Fruit fly (Drosophila melanogaster) whole organism, embryonic: ENCODE data around the gene CG32645.
A peak's percentile ranks its signal among the peaks of the same experiment; 100 is the strongest.

ENCODE experiments used
- BEAF-32 ChIP-seq: fragments of 200-800 bp; sonication (Bioruptor generic); optimal IDR thresholded peaks from 3 replicates; lab custom pipeline; 2017; ENCODE audit warnings: missing biosample characterization, missing genetic modification characterization, mild to moderate bottlenecking, moderate library complexity, missing genetic modification reagents
- CG11085 ChIP-seq: fragments of 200-800 bp; sonication (Bioruptor generic); IDR thresholded peaks from 2 replicates; pipeline ENCODE4 v1.3.6; 2022; ENCODE audit warnings: missing biosample characterization, missing genetic modification characterization
- CG11723 ChIP-seq: fragments of 200-800 bp; sonication (Bioruptor generic); optimal IDR thresholded peaks from 2 replicates; lab custom pipeline; 2017; ENCODE audit warnings: missing biosample characterization, mild to moderate bottlenecking, missing genetic modification characterization
- CG13894 ChIP-seq: fragments of 200-800 bp; sonication (Bioruptor generic); optimal IDR thresholded peaks from 3 replicates; lab custom pipeline; 2018; ENCODE audit warnings: missing biosample characterization, mild to moderate bottlenecking, missing genetic modification characterization, moderate library complexity
- CG14441 ChIP-seq: fragments of 200-800 bp; sonication (Bioruptor generic); IDR thresholded peaks from 2 replicates; pipeline ENCODE4 v1.3.6; 2022; ENCODE audit warnings: missing biosample characterization, missing genetic modification characterization
- CG14667 ChIP-seq: fragments of 200-800 bp; sonication (Bioruptor generic); IDR thresholded peaks from 2 replicates; pipeline ENCODE4 v1.3.6; 2022; ENCODE audit warnings: missing biosample characterization, missing genetic modification characterization
- CG15011 ChIP-seq: fragments of 200-800 bp; sonication (Bioruptor generic); optimal IDR thresholded peaks from 3 replicates; lab custom pipeline; 2018; ENCODE audit warnings: missing biosample characterization, mild to moderate bottlenecking, missing genetic modification characterization
- CG17186 ChIP-seq: fragments of 200-800 bp; sonication (Bioruptor generic); optimal IDR thresholded peaks from 3 replicates; lab custom pipeline; 2017; ENCODE audit warnings: missing biosample characterization, missing genetic modification reagents, missing genetic modification characterization
- CG33213 ChIP-seq: fragments of 200-800 bp; sonication (Bioruptor generic); optimal IDR thresholded peaks from 3 replicates; lab custom pipeline; 2016; ENCODE audit warnings: missing biosample characterization, missing genetic modification characterization
- CG34224 ChIP-seq: fragments of 200-800 bp; sonication (Bioruptor generic); IDR thresholded peaks from 3 replicates; pipeline ENCODE4 v1.3.6; 2022; ENCODE audit warnings: missing biosample characterization, missing genetic modification characterization; ENCODE audit not compliant: partially characterized antibody
- CG3995 ChIP-seq: fragments of 200-800 bp; sonication (Bioruptor generic); optimal IDR thresholded peaks from 3 replicates; lab custom pipeline; 2016; ENCODE audit warnings: missing biosample characterization, missing genetic modification characterization
- CG4424 ChIP-seq: fragments of 200-800 bp; sonication (Bioruptor generic); optimal IDR thresholded peaks from 3 replicates; lab custom pipeline; 2016; ENCODE audit warnings: missing biosample characterization, missing genetic modification characterization
- CG7357 ChIP-seq: fragments of 200-800 bp; sonication (Bioruptor generic); IDR thresholded peaks from 3 replicates; pipeline ENCODE4 v1.3.6; 2022; ENCODE audit warnings: missing biosample characterization, missing genetic modification characterization
- CG7928 ChIP-seq: fragments of 200-800 bp; sonication (Bioruptor generic); optimal IDR thresholded peaks from 2 replicates; lab custom pipeline; 2017; ENCODE audit warnings: missing biosample characterization, mild to moderate bottlenecking, missing genetic modification characterization
- CoRest ChIP-seq: fragments of 200-800 bp; sonication (Bioruptor generic); optimal IDR thresholded peaks from 3 replicates; lab custom pipeline; 2018; ENCODE audit warnings: missing biosample characterization, mild to moderate bottlenecking, missing genetic modification characterization, moderate library complexity
- D ChIP-seq, 2 experiments: fragments of 200-800 bp in 1 of 2; fragments of >200 bp in 1 of 2; sonication (Bioruptor generic) in 1 of 2; optimal IDR thresholded peaks; 2 replicates in 1 of 2; 3 replicates in 1 of 2; lab custom pipeline; 2017; ENCODE audit warnings: mild to moderate bottlenecking in 1 of 2, missing biosample characterization in 1 of 2, missing genetic modification characterization in 1 of 2, missing genetic modification reagents in 1 of 2
- Dll ChIP-seq: fragments of 200-800 bp; sonication (Bioruptor generic); IDR thresholded peaks from 4 replicates; pipeline ENCODE4 v1.3.6; 2022; ENCODE audit warnings: missing biosample characterization, missing genetic modification characterization; ENCODE audit not compliant: partially characterized antibody
- HLH4C ChIP-seq: fragments of 200-800 bp; sonication (Bioruptor generic); IDR thresholded peaks from 3 replicates; pipeline ENCODE4 v1.3.6; 2022; ENCODE audit warnings: missing biosample characterization, missing genetic modification characterization; ENCODE audit not compliant: partially characterized antibody
- Hr39 ChIP-seq: fragments of >200 bp; optimal IDR thresholded peaks from 2 replicates; lab custom pipeline; 2017
- Hr78 ChIP-seq, 2 experiments: fragments of 200-800 bp in 1 of 2; fragments of >200 bp in 1 of 2; sonication (Bioruptor generic) in 1 of 2; optimal IDR thresholded peaks; 2 replicates each; lab custom pipeline; 2017 to 2019; ENCODE audit warnings: missing biosample characterization in 2 of 2, missing genetic modification characterization in 2 of 2, mild to moderate bottlenecking in 1 of 2, moderate library complexity in 1 of 2
- Lhr ChIP-seq: fragments of 200-800 bp; sonication (Bioruptor generic); optimal IDR thresholded peaks from 3 replicates; lab custom pipeline; 2017; ENCODE audit warnings: mild to moderate bottlenecking, missing biosample characterization, missing genetic modification reagents, missing genetic modification characterization
- MBD-R2 ChIP-seq: fragments of 200-800 bp; sonication (Bioruptor generic); IDR thresholded peaks from 2 replicates; pipeline ENCODE4 v1.3.6; 2022; ENCODE audit warnings: missing biosample characterization, missing genetic modification characterization
- Med ChIP-seq: fragments of 200-800 bp; sonication (Bioruptor generic); peaks from one replicate; lab custom pipeline; 2016; ENCODE audit warnings: missing biosample characterization, missing genetic modification characterization, mild to moderate bottlenecking, inconsistent platforms, moderate library complexity
- Myb ChIP-seq: fragments of 200-800 bp; sonication (Bioruptor generic); optimal IDR thresholded peaks from 2 replicates; lab custom pipeline; 2016; ENCODE audit warnings: missing biosample characterization, missing genetic modification characterization
- Ravus ChIP-seq: fragments of 200-800 bp; sonication (Bioruptor generic); IDR thresholded peaks from 2 replicates; pipeline ENCODE4 v1.3.6; 2022; ENCODE audit warnings: missing biosample characterization, missing genetic modification characterization
- Sry-β ChIP-seq: fragments of 200-800 bp; sonication (Bioruptor generic); optimal IDR thresholded peaks from 2 replicates; lab custom pipeline; 2018; ENCODE audit warnings: missing biosample characterization, mild to moderate bottlenecking, missing genetic modification characterization, moderate library complexity
- Sry-δ ChIP-seq: fragments of 200-800 bp; sonication (Bioruptor generic); optimal IDR thresholded peaks from 2 replicates; lab custom pipeline; 2016; ENCODE audit warnings: missing biosample characterization, missing genetic modification characterization
- TFAM ChIP-seq: fragments of 200-800 bp; sonication (Bioruptor generic); optimal IDR thresholded peaks from 2 replicates; lab custom pipeline; 2017; ENCODE audit warnings: missing biosample characterization, missing genetic modification characterization, inconsistent platforms
- amos ChIP-seq: fragments of 200-800 bp; sonication (Bioruptor generic); IDR thresholded peaks from 2 replicates; pipeline ENCODE4 v1.3.6; 2022; ENCODE audit warnings: missing biosample characterization, missing genetic modification characterization; ENCODE audit not compliant: partially characterized antibody
- ato ChIP-seq: fragments of 200-800 bp; sonication (Bioruptor generic); IDR thresholded peaks from 2 replicates; pipeline ENCODE4 v1.3.6; 2022; ENCODE audit warnings: missing biosample characterization, missing genetic modification characterization; ENCODE audit not compliant: partially characterized antibody
- cad ChIP-seq: fragments of >200 bp; optimal IDR thresholded peaks from 2 replicates; lab custom pipeline; 2017; ENCODE audit warnings: missing biosample characterization, missing genetic modification characterization
- cg ChIP-seq: fragments of 200-800 bp; sonication (Bioruptor generic); optimal IDR thresholded peaks from 3 replicates; lab custom pipeline; 2019; ENCODE audit warnings: missing biosample characterization, mild to moderate bottlenecking, missing genetic modification characterization, moderate library complexity
- chif ChIP-seq, 2 experiments: fragments of 200-800 bp; sonication (Bioruptor generic); optimal IDR thresholded peaks; 3 replicates each; lab custom pipeline; 2016; ENCODE audit warnings: missing biosample characterization in 2 of 2, missing genetic modification characterization in 2 of 2
- crol ChIP-seq: fragments of 200-800 bp; sonication (Bioruptor generic); IDR thresholded peaks from 2 replicates; pipeline ENCODE4 v1.3.6; 2022; ENCODE audit warnings: missing biosample characterization, missing genetic modification characterization
- dmrt11E ChIP-seq: fragments of 200-800 bp; sonication (Bioruptor generic); optimal IDR thresholded peaks from 3 replicates; lab custom pipeline; 2018; ENCODE audit warnings: missing biosample characterization, mild to moderate bottlenecking, missing genetic modification characterization, moderate library complexity
- fd96Cb ChIP-seq: fragments of 200-800 bp; sonication (Bioruptor generic); optimal IDR thresholded peaks from 2 replicates; lab custom pipeline; 2018; ENCODE audit warnings: missing biosample characterization, mild to moderate bottlenecking, missing genetic modification characterization, moderate library complexity
- gem ChIP-seq: fragments of 200-800 bp; sonication (Bioruptor generic); optimal IDR thresholded peaks from 2 replicates; lab custom pipeline; 2019; ENCODE audit warnings: missing biosample characterization, mild to moderate bottlenecking, missing genetic modification characterization, moderate library complexity
- grau ChIP-seq: fragments of 200-800 bp; optimal IDR thresholded peaks from 3 replicates; lab custom pipeline; 2019; ENCODE audit warnings: missing biosample characterization, mild to moderate bottlenecking, missing genetic modification characterization, moderate library complexity
- grn ChIP-seq: fragments of 200-800 bp; sonication (Bioruptor generic); optimal IDR thresholded peaks from 3 replicates; lab custom pipeline; 2017; ENCODE audit warnings: missing biosample characterization, missing genetic modification characterization
- inv ChIP-seq: fragments of 200-800 bp; sonication (Bioruptor generic); IDR thresholded peaks from 2 replicates; pipeline ENCODE4 v1.3.6; 2022; ENCODE audit warnings: missing biosample characterization, missing genetic modification characterization; ENCODE audit not compliant: partially characterized antibody
- kni ChIP-seq: fragments of 200-800 bp; sonication (Bioruptor generic); optimal IDR thresholded peaks from 3 replicates; lab custom pipeline; 2017; ENCODE audit warnings: mild to moderate bottlenecking, missing biosample characterization, missing genetic modification reagents, missing genetic modification characterization
- knrl ChIP-seq: fragments of 200-800 bp; sonication (Bioruptor generic); IDR thresholded peaks from 3 replicates; pipeline ENCODE4 v1.3.6; 2022; ENCODE audit warnings: missing biosample characterization, missing genetic modification characterization; ENCODE audit not compliant: partially characterized antibody
- mld ChIP-seq: fragments of 200-800 bp; sonication (Bioruptor generic); IDR thresholded peaks from 3 replicates; pipeline ENCODE4 v1.3.6; 2022; ENCODE audit warnings: missing biosample characterization, missing genetic modification characterization; ENCODE audit not compliant: partially characterized antibody
- pb ChIP-seq: fragments of 200-800 bp; sonication (Bioruptor generic); optimal IDR thresholded peaks from 3 replicates; lab custom pipeline; 2016; ENCODE audit warnings: missing biosample characterization, missing genetic modification characterization
- slbo ChIP-seq: fragments of 200-800 bp; sonication (Bioruptor generic); IDR thresholded peaks from 2 replicates; pipeline ENCODE4 v1.3.6; 2022; ENCODE audit warnings: missing biosample characterization, missing genetic modification characterization
- tup ChIP-seq: fragments of 200-800 bp; sonication (Bioruptor generic); optimal IDR thresholded peaks from 2 replicates; lab custom pipeline; 2016; ENCODE audit warnings: missing biosample characterization, mild to moderate bottlenecking, missing genetic modification characterization, moderate library complexity
- unc-4 ChIP-seq: fragments of 200-800 bp; sonication (Bioruptor generic); IDR thresholded peaks from 2 replicates; pipeline ENCODE4 v1.3.6; 2022; ENCODE audit warnings: missing biosample characterization, missing genetic modification characterization; ENCODE audit not compliant: partially characterized antibody
- vnd ChIP-seq: fragments of 200-800 bp; sonication (Bioruptor generic); IDR thresholded peaks from 3 replicates; pipeline ENCODE4 v1.3.6; 2022; ENCODE audit warnings: missing biosample characterization, missing genetic modification characterization; ENCODE audit not compliant: partially characterized antibody
- wor ChIP-seq: fragments of 200-800 bp; sonication (Bioruptor generic); IDR thresholded peaks from 2 replicates; pipeline ENCODE4 v1.3.6; 2022; ENCODE audit warnings: missing biosample characterization, missing genetic modification characterization

CG32645 gene

dm6 chrX:13154783-13155182 lies 15.8 kb downstream of the CG32645 start, which contains the start of the genes CG4318 and CG4332 (continued):
- TF ChIP-seq knrl (GFP tag; lab: Robert Waterston, UW): peak; percentile 84
- peak; percentile 92 for TF ChIP-seq Myb (GFP tag; lab: Kevin White, UChicago)
- peak; percentile 78 for TF ChIP-seq Med (GFP tag; lab: Kevin White, UChicago)
- no peak for TF ChIP-seq TFAM
- no peak for TF ChIP-seq CG11085 (GFP tag; lab: Robert Waterston, UW)
- no peak for TF ChIP-seq Sry-β (GFP tag; lab: Kevin White, UChicago)
- no peak for TF ChIP-seq CG14441
- TF ChIP-seq CG13894 (tag; lab: Kevin White, UChicago): no peak
- peak; percentile 59 for TF ChIP-seq CG7928 (GFP tag; lab: Kevin White, UChicago)
- no peak for TF ChIP-seq D (optimal IDR thresholded peaks at IDR 0.05; lab: Kevin White, UChicago)
- no peak for TF ChIP-seq D (GFP tag; optimal IDR thresholded peaks at IDR 0.05; lab: Kevin White, UChicago)
- peak; percentile 81 for TF ChIP-seq HLH4C (GFP tag; lab: Robert Waterston, UW)
- peak; percentile 4 for TF ChIP-seq CoRest (tag; lab: Kevin White, UChicago)
- no peak for TF ChIP-seq gem
- peak; percentile 36 for TF ChIP-seq CG3995 (GFP tag; lab: Kevin White, UChicago)
- no peak for TF ChIP-seq kni (GFP tag; lab: Kevin White, UChicago)
- TF ChIP-seq chif (GFP tag; optimal IDR thresholded peaks at IDR 0.05; lab: Kevin White, UChicago): no peak
- no peak for TF ChIP-seq Hr39 (lab: Kevin White, UChicago)
- TF ChIP-seq grn (GFP tag; lab: Kevin White, UChicago): no peak
- TF ChIP-seq CG15011 (GFP tag; lab: Kevin White, UChicago): no peak
- TF ChIP-seq tup (GFP tag; lab: Kevin White, UChicago): no peak
- TF ChIP-seq amos (GFP tag; lab: Robert Waterston, UW): peak; percentile 89
- peak; percentile 33 for TF ChIP-seq cg
- no peak for TF ChIP-seq grau (tag; lab: Kevin White, UChicago)
- no peak for TF ChIP-seq CG4424 (GFP tag; lab: Kevin White, UChicago)
- peak; percentile 79 for TF ChIP-seq ato (GFP tag; lab: Robert Waterston, UW)
- TF ChIP-seq fd96Cb: no peak
- TF ChIP-seq crol (GFP tag; lab: Robert Waterston, UW): no peak
- TF ChIP-seq CG17186 (GFP tag; lab: Kevin White, UChicago): no peak
- TF ChIP-seq CG11723 (GFP tag; lab: Kevin White, UChicago): no peak
- TF ChIP-seq mld: peak; percentile 83
- TF ChIP-seq vnd (GFP tag; lab: Robert Waterston, UW): peak; percentile 74
- TF ChIP-seq Sry-δ: peak; percentile 92
- TF ChIP-seq CG14667: no peak
- peak; percentile 79 for TF ChIP-seq BEAF-32
- no peak for TF ChIP-seq wor
- TF ChIP-seq dmrt11E (tag; lab: Kevin White, UChicago): no peak
- peak; percentile 90 for TF ChIP-seq Dll (GFP tag; lab: Robert Waterston, UW)
- no peak for TF ChIP-seq Lhr
- TF ChIP-seq unc-4 (GFP tag; lab: Robert Waterston, UW): peak; percentile 86
- peak; percentile 79 for TF ChIP-seq inv (GFP tag; lab: Robert Waterston, UW)
- no peak for TF ChIP-seq Ravus (GFP tag; lab: Robert Waterston, UW)
- TF ChIP-seq CG7357 (GFP tag; lab: Robert Waterston, UW): no peak
- no peak for TF ChIP-seq Hr78 (GFP tag; optimal IDR thresholded peaks at IDR 0.05; lab: Kevin White, UChicago)
- TF ChIP-seq pb (GFP tag; lab: Kevin White, UChicago): no peak
- 0 out of 2 replicates have a peak, but pooled peaks have one; percentile 14 for TF ChIP-seq slbo (GFP tag; lab: Robert Waterston, UW)
- TF ChIP-seq CG34224: peak; percentile 87
- no peak for TF ChIP-seq cad (GFP tag; lab: Kevin White, UChicago)
- TF ChIP-seq CG33213 (GFP tag; lab: Kevin White, UChicago): no peak
- TF ChIP-seq MBD-R2: peak; percentile 87
